Worm (Caenorhabditis elegans) whole organism, L1 larva: Measurements from ENCODE around the gene him-10.

Experiments
- F16B12.6 ChIP-seq: fragments of 150-350 bp; optimal IDR thresholded peaks from 2 replicates; lab custom pipeline; 2014; ENCODE audit warnings: missing biosample characterization, missing genetic modification characterization
- Y116A8C.19 ChIP-seq: sonication (generic microtip); optimal IDR thresholded peaks from 2 replicates; lab custom pipeline; 2016; ENCODE audit warnings: missing compliant biosample characterization, missing genetic modification characterization, borderline replicate concordance
- aha-1 ChIP-seq: fragments of 150-350 bp; optimal IDR thresholded peaks from 2 replicates; lab custom pipeline; 2014; ENCODE audit warnings: missing biosample characterization, missing genetic modification characterization
- alr-1 ChIP-seq: fragments of 200-800 bp; sonication (Bioruptor generic); optimal IDR thresholded peaks from 2 replicates; lab custom pipeline; 2018; ENCODE audit warnings: borderline replicate concordance, mild to moderate bottlenecking, missing genetic modification characterization, missing compliant biosample characterization
- aly-2 ChIP-seq: fragments of 150-350 bp; optimal IDR thresholded peaks from 2 replicates; lab custom pipeline; 2014; ENCODE audit warnings: missing biosample characterization, missing genetic modification characterization
- ama-1 ChIP-seq: fragments of 150-350 bp; optimal IDR thresholded peaks from 2 replicates; lab custom pipeline; 2014
- blmp-1 ChIP-seq: fragments of 150-350 bp; optimal IDR thresholded peaks from 2 replicates; lab custom pipeline; 2014; ENCODE audit warnings: missing biosample characterization, missing genetic modification characterization
- ceh-63 ChIP-seq: fragments of 200-800 bp; sonication (Bioruptor generic); optimal IDR thresholded peaks from 2 replicates; lab custom pipeline; 2018; ENCODE audit warnings: mild to moderate bottlenecking, missing genetic modification characterization, missing compliant biosample characterization
- ceh-8 ChIP-seq: fragments of 200-800 bp; sonication (Bioruptor generic); optimal IDR thresholded peaks from 2 replicates; lab custom pipeline; 2018; ENCODE audit warnings: mild to moderate bottlenecking, missing genetic modification characterization, moderate library complexity, missing compliant biosample characterization
- ceh-82 ChIP-seq, 3 experiments: fragments of 150-350 bp in 1 of 3; sonication (generic microtip) in 2 of 3; optimal IDR thresholded peaks; 2 replicates each; lab custom pipeline; 2014 to 2017; ENCODE audit warnings: missing biosample characterization in 3 of 3, missing genetic modification characterization in 3 of 3
- ceh-88 ChIP-seq: fragments of 200-800 bp; sonication (Bioruptor generic); IDR thresholded peaks from 2 replicates; pipeline ENCODE4 v1.3.6; 2022; ENCODE audit warnings: missing genetic modification characterization, missing compliant biosample characterization
- ceh-90 ChIP-seq: sonication (generic microtip); optimal IDR thresholded peaks from 2 replicates; lab custom pipeline; 2016; ENCODE audit warnings: missing genetic modification characterization, missing compliant biosample characterization
- ces-1 ChIP-seq: fragments of 150-350 bp; optimal IDR thresholded peaks from 2 replicates; lab custom pipeline; 2014; ENCODE audit warnings: missing biosample characterization, missing genetic modification reagents, missing genetic modification characterization
- egl-27 ChIP-seq, 2 experiments: fragments of 150-350 bp in 1 of 2; sonication (generic microtip); optimal IDR thresholded peaks; 3 replicates each; lab custom pipeline; 2017 to 2018; ENCODE audit warnings: missing biosample characterization in 2 of 2, missing genetic modification characterization in 2 of 2, missing genetic modification reagents in 2 of 2
- elt-3 ChIP-seq, 6 experiments: fragments of 150-350 bp in 1 of 6; sonication (generic microtip); optimal IDR thresholded peaks; 2 replicates each; lab custom pipeline; 2017 to 2018; ENCODE audit warnings: missing biosample characterization in 6 of 6, missing genetic modification characterization in 6 of 6, inconsistent platforms in 1 of 6
- fkh-10 ChIP-seq: sonication (generic microtip); optimal IDR thresholded peaks from 2 replicates; lab custom pipeline; 2017; ENCODE audit warnings: missing biosample characterization, missing genetic modification reagents, missing genetic modification characterization
- fkh-8 ChIP-seq: sonication (generic microtip); optimal IDR thresholded peaks from 2 replicates; lab custom pipeline; 2016; ENCODE audit warnings: mild to moderate bottlenecking, missing genetic modification characterization, missing compliant biosample characterization
- fos-1 ChIP-seq: fragments of 150-350 bp; optimal IDR thresholded peaks from 2 replicates; lab custom pipeline; 2014; ENCODE audit warnings: missing biosample characterization, missing genetic modification characterization
- grh-1 ChIP-seq: fragments of 200-800 bp; sonication (Bioruptor generic); IDR thresholded peaks from 2 replicates; pipeline ENCODE4 v1.3.6; 2022; ENCODE audit warnings: missing genetic modification reagents, missing genetic modification characterization, missing compliant biosample characterization
- hlh-4 ChIP-seq: sonication (generic microtip); optimal IDR thresholded peaks from 2 replicates; lab custom pipeline; 2016; ENCODE audit warnings: mild to moderate bottlenecking, missing genetic modification characterization, missing compliant biosample characterization
- irx-1 ChIP-seq: sonication (generic microtip); optimal IDR thresholded peaks from 2 replicates; lab custom pipeline; 2016; ENCODE audit warnings: missing genetic modification characterization, missing compliant biosample characterization
- isw-1 ChIP-seq: fragments of 200-800 bp; sonication (Bioruptor generic); IDR thresholded peaks from 2 replicates; pipeline ENCODE4 v1.3.6; 2022; ENCODE audit warnings: missing genetic modification characterization, missing compliant biosample characterization
- jun-1 ChIP-seq: fragments of 150-350 bp; optimal IDR thresholded peaks from 2 replicates; lab custom pipeline; 2014; ENCODE audit warnings: missing biosample characterization, missing genetic modification reagents, missing genetic modification characterization
- lin-13 ChIP-seq: fragments of 150-350 bp; optimal IDR thresholded peaks from 2 replicates; lab custom pipeline; 2014; ENCODE audit warnings: missing biosample characterization, missing genetic modification reagents, missing genetic modification characterization
- lin-15B ChIP-seq: fragments of 150-350 bp; sonication (generic microtip); optimal IDR thresholded peaks from 3 replicates; lab custom pipeline; 2014; ENCODE audit warnings: missing biosample characterization, missing genetic modification characterization
- lin-35 ChIP-seq, 2 experiments: fragments of 150-350 bp; optimal IDR thresholded peaks; 2 replicates each; lab custom pipeline; 2014; ENCODE audit warnings: missing biosample characterization in 2 of 2, missing genetic modification characterization in 2 of 2, missing genetic modification reagents in 2 of 2
- lir-3 ChIP-seq: sonication (generic microtip); optimal IDR thresholded peaks from 2 replicates; lab custom pipeline; 2016; ENCODE audit warnings: mild to moderate bottlenecking, missing genetic modification characterization, moderate library complexity, missing compliant biosample characterization; ENCODE audit not compliant: poor library complexity
- mab-9 ChIP-seq: fragments of 200-800 bp; sonication (Bioruptor generic); IDR thresholded peaks from 2 replicates; pipeline ENCODE4 v1.3.6; 2022; ENCODE audit warnings: missing genetic modification reagents, missing genetic modification characterization, missing compliant biosample characterization
- mef-2 ChIP-seq: fragments of 150-350 bp; optimal IDR thresholded peaks from 2 replicates; lab custom pipeline; 2014; ENCODE audit warnings: missing biosample characterization, missing genetic modification characterization
- mep-1 ChIP-seq: fragments of 150-350 bp; optimal IDR thresholded peaks from 2 replicates; lab custom pipeline; 2014; ENCODE audit warnings: missing biosample characterization, missing genetic modification characterization
- nhr-19 ChIP-seq: fragments of 200-800 bp; sonication (Bioruptor generic); conservative IDR thresholded peaks from 2 replicates; pipeline ENCODE4 v1.3.6; 2022; ENCODE audit warnings: missing genetic modification characterization, missing compliant biosample characterization
- nhr-20 ChIP-seq: sonication (generic microtip); optimal IDR thresholded peaks from 2 replicates; lab custom pipeline; 2016; ENCODE audit warnings: mild to moderate bottlenecking, missing genetic modification characterization, missing compliant biosample characterization
- nhr-47 ChIP-seq: sonication (generic microtip); optimal IDR thresholded peaks from 2 replicates; lab custom pipeline; 2016; ENCODE audit warnings: mild to moderate bottlenecking, missing genetic modification characterization, moderate library complexity, missing compliant biosample characterization
- nhr-77 ChIP-seq: fragments of 150-350 bp; optimal IDR thresholded peaks from 2 replicates; lab custom pipeline; 2014; ENCODE audit warnings: missing biosample characterization, missing genetic modification characterization
- nhr-84 ChIP-seq: sonication (generic microtip); optimal IDR thresholded peaks from 2 replicates; lab custom pipeline; 2017; ENCODE audit warnings: missing biosample characterization, missing genetic modification characterization
- nhr-85 ChIP-seq: sonication (generic microtip); peaks from one replicate; lab custom pipeline; 2016; ENCODE audit warnings: missing genetic modification characterization, inconsistent platforms, missing compliant biosample characterization
- pag-3 ChIP-seq: sonication (generic microtip); optimal IDR thresholded peaks from 2 replicates; lab custom pipeline; 2017; ENCODE audit warnings: missing genetic modification characterization, mild to moderate bottlenecking, missing compliant biosample characterization, antibody characterized with exemption, borderline replicate concordance; ENCODE audit not compliant: insufficient read depth
- pax-3 ChIP-seq: fragments of 200-800 bp; sonication (Bioruptor generic); optimal IDR thresholded peaks from 2 replicates; lab custom pipeline; 2018; ENCODE audit warnings: mild to moderate bottlenecking, missing genetic modification characterization, moderate library complexity, missing compliant biosample characterization
- pqm-1 ChIP-seq: sonication (generic microtip); optimal IDR thresholded peaks from 3 replicates; lab custom pipeline; 2017; ENCODE audit warnings: missing biosample characterization, missing genetic modification characterization
- skn-1 ChIP-seq: fragments of 150-350 bp; optimal IDR thresholded peaks from 2 replicates; lab custom pipeline; 2014; ENCODE audit warnings: missing biosample characterization, missing genetic modification characterization
- sox-4 ChIP-seq: sonication (generic microtip); optimal IDR thresholded peaks from 2 replicates; lab custom pipeline; 2016; ENCODE audit warnings: missing genetic modification characterization, missing compliant biosample characterization
- sptf-1 ChIP-seq: fragments of 150-350 bp; optimal IDR thresholded peaks from 2 replicates; lab custom pipeline; 2014; ENCODE audit warnings: missing biosample characterization, missing genetic modification characterization
- sup-37 ChIP-seq: fragments of 200-800 bp; sonication (Bioruptor generic); optimal IDR thresholded peaks from 2 replicates; lab custom pipeline; 2018; ENCODE audit warnings: mild to moderate bottlenecking, missing genetic modification characterization, missing compliant biosample characterization
- swsn-7 ChIP-seq: sonication (generic microtip); optimal IDR thresholded peaks from 2 replicates; lab custom pipeline; 2016; ENCODE audit warnings: missing genetic modification characterization, missing compliant biosample characterization
- tbx-2 ChIP-seq: sonication (generic microtip); optimal IDR thresholded peaks from 2 replicates; lab custom pipeline; 2016; ENCODE audit warnings: missing genetic modification characterization, missing compliant biosample characterization
- tlp-1 ChIP-seq: fragments of 150-350 bp; optimal IDR thresholded peaks from 2 replicates; lab custom pipeline; 2014; ENCODE audit warnings: missing biosample characterization, missing genetic modification characterization
- unc-130 ChIP-seq: fragments of 150-350 bp; optimal IDR thresholded peaks from 2 replicates; lab custom pipeline; 2017; ENCODE audit warnings: missing biosample characterization, missing genetic modification characterization, inconsistent platforms
- unc-30 ChIP-seq: sonication (generic microtip); optimal IDR thresholded peaks from 2 replicates; lab custom pipeline; 2017; ENCODE audit warnings: missing biosample characterization, missing genetic modification characterization
- unc-62 ChIP-seq: fragments of 150-350 bp; optimal IDR thresholded peaks from 2 replicates; lab custom pipeline; 2014; ENCODE audit warnings: missing biosample characterization, missing genetic modification reagents, missing genetic modification characterization
- vab-15 ChIP-seq: sonication (generic microtip); optimal IDR thresholded peaks from 2 replicates; lab custom pipeline; 2017; ENCODE audit warnings: missing genotype, mild to moderate bottlenecking, missing genetic modification characterization, missing compliant biosample characterization
- xbp-1 ChIP-seq: sonication (generic microtip); optimal IDR thresholded peaks from 2 replicates; lab custom pipeline; 2016; ENCODE audit warnings: missing genetic modification characterization, missing compliant biosample characterization
- ztf-11 ChIP-seq, 2 experiments: sonication (generic microtip); optimal IDR thresholded peaks; 2 replicates each; lab custom pipeline; 2016 to 2017; ENCODE audit warnings: missing genetic modification characterization in 2 of 2, missing biosample characterization in 1 of 2, missing compliant biosample characterization in 1 of 2
- ztf-4 ChIP-seq: fragments of 150-350 bp; optimal IDR thresholded peaks from 2 replicates; lab custom pipeline; 2014; ENCODE audit warnings: missing biosample characterization, missing genetic modification characterization

Gene him-10

DNA sequence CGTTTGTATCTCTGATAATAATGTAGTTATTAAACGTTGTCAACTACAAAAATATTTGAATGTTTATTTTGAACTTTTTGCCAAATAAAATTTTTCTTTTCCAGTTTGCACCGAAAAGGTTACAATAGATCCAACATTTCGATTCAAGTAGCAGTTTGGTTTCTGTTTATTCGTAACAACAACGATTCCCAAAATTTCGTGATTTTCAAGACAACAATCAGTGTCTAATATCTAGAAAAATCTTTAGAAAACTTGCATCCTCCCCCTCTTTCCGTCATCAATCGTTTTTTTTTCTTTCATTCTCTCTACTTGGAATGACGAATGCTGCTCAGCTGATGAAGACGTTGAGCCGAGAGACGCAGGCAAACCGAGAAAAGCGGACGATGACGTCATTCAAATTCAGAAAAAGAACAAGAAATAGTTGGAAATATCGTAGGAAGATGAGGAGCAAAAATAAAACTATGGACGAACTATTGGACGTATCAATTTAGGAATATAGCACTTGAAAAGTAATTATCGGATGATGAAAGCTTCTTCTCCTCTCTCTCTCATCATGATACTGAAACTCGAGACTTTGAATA, 44.5 kb upstream of the him-10 start (continued):
- TF ChIP-seq nhr-84 (tag; lab: Kevin White, UChicago) = no peak
- TF ChIP-seq nhr-85 = no peak
- TF ChIP-seq ces-1 (GFP tag; lab: Kevin White, UChicago) = no peak
- peak; percentile 29 for TF ChIP-seq lir-3
- no peak for TF ChIP-seq elt-3 (tag; optimal IDR thresholded peaks at IDR 0.05; lab: Kevin White, UChicago)
- no peak for TF ChIP-seq unc-30
- TF ChIP-seq Y116A8C.19 (tag; lab: Kevin White, UChicago) = no peak
- no peak for TF ChIP-seq vab-15 (tag; lab: Kevin White, UChicago)
- TF ChIP-seq tlp-1 (tag; lab: Kevin White, UChicago) = no peak
- TF ChIP-seq pqm-1 = no peak
- TF ChIP-seq egl-27 (tag; optimal IDR thresholded peaks at IDR 0.05; lab: Kevin White, UChicago) = peak in 1 of 2 experiments; percentile 37
- peak; percentile 63 for TF ChIP-seq pax-3 (tag; lab: Kevin White, UChicago)
- TF ChIP-seq ceh-88 (GFP tag; lab: Robert Waterston, UW) = 0 out of 2 replicates have a peak, but pooled peaks have one; percentile 7
- no peak for TF ChIP-seq ceh-8 (GFP tag; lab: Kevin White, UChicago)
- peak; percentile 77 for TF ChIP-seq swsn-7
- no peak for TF ChIP-seq alr-1
- TF ChIP-seq F16B12.6 (tag; lab: Kevin White, UChicago) = no peak
- no peak for TF ChIP-seq skn-1 (tag; lab: Kevin White, UChicago)
- TF ChIP-seq ceh-90 = no peak
- no peak for TF ChIP-seq blmp-1
- TF ChIP-seq unc-130 (tag; lab: Kevin White, UChicago) = no peak
- TF ChIP-seq aly-2 = no peak
- peak; percentile 57 for TF ChIP-seq fos-1 (tag; lab: Kevin White, UChicago)
- TF ChIP-seq lin-13 (GFP tag; lab: Kevin White, UChicago) = peak; percentile 42
- peak; percentile 82 for TF ChIP-seq nhr-47 (tag; lab: Kevin White, UChicago)
- peak; percentile 60 for TF ChIP-seq xbp-1 (tag; lab: Kevin White, UChicago)
- peak; percentile 25; the same call in 1 of the 2 replicates for TF ChIP-seq nhr-19 (GFP tag; lab: Robert Waterston, UW)
- TF ChIP-seq mef-2 (tag; lab: Kevin White, UChicago) = peak; percentile 74
- peak in 1 of 2 experiments; percentile 19 for TF ChIP-seq ztf-11 (tag; optimal IDR thresholded peaks at IDR 0.05; lab: Kevin White, UChicago)
- peak; percentile 52 for TF ChIP-seq irx-1 (tag; lab: Kevin White, UChicago)
- TF ChIP-seq ztf-4 (tag; lab: Kevin White, UChicago) = peak; percentile 65
- TF ChIP-seq unc-62 (GFP tag; lab: Kevin White, UChicago) = no peak
- TF ChIP-seq hlh-4 (tag; lab: Kevin White, UChicago) = no peak
- peak; percentile 19; the same call in 1 of the 2 replicates for TF ChIP-seq isw-1 (GFP tag; lab: Robert Waterston, UW)
- no peak for TF ChIP-seq nhr-77
- no peak for TF ChIP-seq ama-1 (lab: Kevin White, UChicago)
- TF ChIP-seq ceh-63 (GFP tag; lab: Kevin White, UChicago) = peak; percentile 57
- peak in 1 of 2 experiments; percentile 35 for TF ChIP-seq lin-35 (GFP tag; optimal IDR thresholded peaks at IDR 0.05; lab: Kevin White, UChicago)
- peak; percentile 24 to 43 (median 24) for TF ChIP-seq ceh-82 (tag; optimal IDR thresholded peaks at IDR 0.05; lab: Kevin White, UChicago)
- no peak for TF ChIP-seq grh-1 (GFP tag; lab: Robert Waterston, UW)
- no peak for TF ChIP-seq sptf-1 (tag; lab: Kevin White, UChicago)
- TF ChIP-seq jun-1 (tag; lab: Kevin White, UChicago) = no peak
- TF ChIP-seq mep-1 = peak; percentile 62
- peak; percentile 50; the same call in 1 of the 2 replicates for TF ChIP-seq mab-9
- TF ChIP-seq pag-3 (tag; lab: Kevin White, UChicago) = no peak
- TF ChIP-seq aha-1 = no peak
- no peak for TF ChIP-seq lin-15B
- peak; percentile 37 for TF ChIP-seq nhr-20 (tag; lab: Kevin White, UChicago)
- peak; percentile 97 for TF ChIP-seq fkh-8
- peak; percentile 72 for TF ChIP-seq sox-4 (tag; lab: Kevin White, UChicago)
- peak; percentile 49 for TF ChIP-seq tbx-2
- peak; percentile 74 for TF ChIP-seq fkh-10
- TF ChIP-seq sup-37 (GFP tag; lab: Kevin White, UChicago) = no peak
